Fruit fly (Drosophila melanogaster) whole organism, embryonic: ENCODE results near the gene CG43163.
A peak's percentile ranks its signal among the peaks of the same experiment; 100 is the strongest.

Source experiments
- Ada2b ChIP-seq: fragments of 200-800 bp; sonication (Bioruptor generic); IDR thresholded peaks from 2 replicates; pipeline ENCODE4 v1.3.6; 2022; ENCODE audit warnings: missing biosample characterization, missing genetic modification characterization
- Bgb ChIP-seq: fragments of 200-800 bp; sonication (Bioruptor generic); IDR thresholded peaks from 2 replicates; pipeline ENCODE4 v1.3.6; 2022; ENCODE audit warnings: missing biosample characterization, missing genetic modification characterization; ENCODE audit not compliant: partially characterized antibody
- Blimp-1 ChIP-seq: fragments of 200-800 bp; sonication (Bioruptor generic); optimal IDR thresholded peaks from 3 replicates; lab custom pipeline; 2018; ENCODE audit warnings: missing biosample characterization, missing genetic modification characterization, mild to moderate bottlenecking, moderate library complexity, missing genetic modification reagents
- CG10267 ChIP-seq: fragments of 200-800 bp; sonication (Bioruptor generic); optimal IDR thresholded peaks from 2 replicates; lab custom pipeline; 2018; ENCODE audit warnings: missing biosample characterization, mild to moderate bottlenecking, missing genetic modification characterization, moderate library complexity
- CG12769 ChIP-seq: fragments of 200-800 bp; sonication (Bioruptor generic); optimal IDR thresholded peaks from 2 replicates; lab custom pipeline; 2019; ENCODE audit warnings: missing biosample characterization, mild to moderate bottlenecking, missing genetic modification characterization, moderate library complexity
- CG13424 ChIP-seq: fragments of 200-800 bp; sonication (Bioruptor generic); optimal IDR thresholded peaks from 2 replicates; lab custom pipeline; 2019; ENCODE audit warnings: missing biosample characterization, mild to moderate bottlenecking, missing genetic modification characterization, moderate library complexity
- CG1529 ChIP-seq: fragments of 200-800 bp; sonication (Bioruptor generic); optimal IDR thresholded peaks from 3 replicates; lab custom pipeline; 2018; ENCODE audit warnings: missing biosample characterization, missing genetic modification characterization
- CG17359 ChIP-seq: fragments of 200-800 bp; sonication (Bioruptor generic); optimal IDR thresholded peaks from 3 replicates; lab custom pipeline; 2018; ENCODE audit warnings: missing biosample characterization, mild to moderate bottlenecking, missing genetic modification characterization, moderate library complexity
- CG18599 ChIP-seq: fragments of 200-800 bp; sonication (Bioruptor generic); optimal IDR thresholded peaks from 3 replicates; lab custom pipeline; 2017; ENCODE audit warnings: missing biosample characterization, missing genetic modification characterization, mild to moderate bottlenecking, moderate library complexity, missing genetic modification reagents
- CG2199 ChIP-seq: fragments of 200-800 bp; sonication (Bioruptor generic); IDR thresholded peaks from 3 replicates; pipeline ENCODE4 v1.3.6; 2022; ENCODE audit warnings: missing biosample characterization, missing genetic modification characterization
- CG31388 ChIP-seq: fragments of 200-800 bp; sonication (Bioruptor generic); optimal IDR thresholded peaks from 2 replicates; lab custom pipeline; 2016; ENCODE audit warnings: missing biosample characterization, missing genetic modification characterization
- CG34422 ChIP-seq: fragments of 200-800 bp; sonication (Bioruptor generic); IDR thresholded peaks from 3 replicates; pipeline ENCODE4 v1.3.6; 2022; ENCODE audit warnings: missing biosample characterization, missing genetic modification characterization
- CG4328 ChIP-seq: fragments of 200-800 bp; sonication (Bioruptor generic); optimal IDR thresholded peaks from 3 replicates; lab custom pipeline; 2017; ENCODE audit warnings: missing biosample characterization, missing genetic modification reagents, missing genetic modification characterization
- CG4360 ChIP-seq: fragments of 200-800 bp; sonication (Bioruptor generic); IDR thresholded peaks from 2 replicates; pipeline ENCODE4 v1.3.6; 2022; ENCODE audit warnings: missing biosample characterization, missing genetic modification characterization
- CG7745 ChIP-seq: fragments of 200-800 bp; sonication (Bioruptor generic); optimal IDR thresholded peaks from 2 replicates; lab custom pipeline; 2018; ENCODE audit warnings: missing biosample characterization, mild to moderate bottlenecking, missing genetic modification characterization, moderate library complexity
- CG8944 ChIP-seq: fragments of 200-800 bp; sonication (Bioruptor generic); optimal IDR thresholded peaks from 3 replicates; lab custom pipeline; 2016; ENCODE audit warnings: missing biosample characterization, missing genetic modification characterization
- Deaf1 ChIP-seq: fragments of 200-800 bp; optimal IDR thresholded peaks from 3 replicates; lab custom pipeline; 2019; ENCODE audit warnings: missing biosample characterization, mild to moderate bottlenecking, missing genetic modification characterization, moderate library complexity
- E2f2 ChIP-seq: fragments of 200-800 bp; sonication (Bioruptor generic); IDR thresholded peaks from 2 replicates; pipeline ENCODE4 v1.3.6; 2022; ENCODE audit warnings: missing biosample characterization, missing genetic modification characterization
- HLH3B ChIP-seq: fragments of 200-800 bp; sonication (Bioruptor generic); IDR thresholded peaks from 2 replicates; pipeline ENCODE4 v1.3.6; 2022; ENCODE audit warnings: missing biosample characterization, missing genetic modification characterization
- Hey ChIP-seq: fragments of 200-800 bp; sonication (Bioruptor generic); optimal IDR thresholded peaks from 3 replicates; lab custom pipeline; 2018; ENCODE audit warnings: missing biosample characterization, mild to moderate bottlenecking, missing genetic modification characterization
- Kr ChIP-seq: fragments of 200-800 bp; sonication (Bioruptor generic); optimal IDR thresholded peaks from 2 replicates; lab custom pipeline; 2017; ENCODE audit warnings: missing biosample characterization, mild to moderate bottlenecking, missing genetic modification characterization
- Lhr ChIP-seq: fragments of 200-800 bp; sonication (Bioruptor generic); optimal IDR thresholded peaks from 3 replicates; lab custom pipeline; 2017; ENCODE audit warnings: mild to moderate bottlenecking, missing biosample characterization, missing genetic modification reagents, missing genetic modification characterization
- MBD-R2 ChIP-seq: fragments of 200-800 bp; sonication (Bioruptor generic); IDR thresholded peaks from 2 replicates; pipeline ENCODE4 v1.3.6; 2022; ENCODE audit warnings: missing biosample characterization, missing genetic modification characterization
- Med ChIP-seq: fragments of 200-800 bp; sonication (Bioruptor generic); peaks from one replicate; lab custom pipeline; 2016; ENCODE audit warnings: missing biosample characterization, missing genetic modification characterization, mild to moderate bottlenecking, inconsistent platforms, moderate library complexity
- Vsx1 ChIP-seq: fragments of 200-800 bp; sonication (Bioruptor generic); optimal IDR thresholded peaks from 2 replicates; lab custom pipeline; 2017; ENCODE audit warnings: missing biosample characterization, mild to moderate bottlenecking, missing genetic modification characterization, missing genetic modification reagents
- btn ChIP-seq: fragments of 200-800 bp; sonication (Bioruptor generic); optimal IDR thresholded peaks from 2 replicates; lab custom pipeline; 2016; ENCODE audit warnings: missing biosample characterization, missing genetic modification characterization
- chinmo ChIP-seq: fragments of 200-800 bp; sonication (Bioruptor generic); IDR thresholded peaks from 4 replicates; pipeline ENCODE4 v1.3.6; 2022; ENCODE audit warnings: missing biosample characterization, missing genetic modification characterization; ENCODE audit not compliant: partially characterized antibody
- chm ChIP-seq: fragments of 200-800 bp; sonication (Bioruptor generic); IDR thresholded peaks from 2 replicates; pipeline ENCODE4 v1.3.6; 2022; ENCODE audit warnings: missing biosample characterization, missing genetic modification characterization
- crol ChIP-seq: fragments of 200-800 bp; sonication (Bioruptor generic); IDR thresholded peaks from 2 replicates; pipeline ENCODE4 v1.3.6; 2022; ENCODE audit warnings: missing biosample characterization, missing genetic modification characterization
- exex ChIP-seq: fragments of 200-800 bp; sonication (Bioruptor generic); optimal IDR thresholded peaks from 4 replicates; lab custom pipeline; 2018; ENCODE audit warnings: missing biosample characterization, mild to moderate bottlenecking, missing genetic modification characterization, moderate library complexity
- grn ChIP-seq: fragments of 200-800 bp; sonication (Bioruptor generic); optimal IDR thresholded peaks from 3 replicates; lab custom pipeline; 2017; ENCODE audit warnings: missing biosample characterization, missing genetic modification characterization
- hkb ChIP-seq, 2 experiments: fragments of 200-800 bp in 1 of 2; fragments of >200 bp in 1 of 2; sonication (Bioruptor generic) in 1 of 2; IDR thresholded peaks in 1 of 2; optimal IDR thresholded peaks in 1 of 2; 2 replicates each; pipeline versions ENCODE4 v1.3.6 to Lab custom; 2017 to 2022; ENCODE audit warnings: missing biosample characterization in 1 of 2, missing genetic modification characterization in 1 of 2
- kni ChIP-seq: fragments of 200-800 bp; sonication (Bioruptor generic); optimal IDR thresholded peaks from 3 replicates; lab custom pipeline; 2017; ENCODE audit warnings: mild to moderate bottlenecking, missing biosample characterization, missing genetic modification reagents, missing genetic modification characterization
- lov ChIP-seq, 2 experiments: fragments of 200-800 bp in 1 of 2; fragments of >200 bp in 1 of 2; sonication (Bioruptor generic) in 1 of 2; IDR thresholded peaks in 1 of 2; optimal IDR thresholded peaks in 1 of 2; 2 replicates in 1 of 2; 3 replicates in 1 of 2; pipeline versions ENCODE4 v1.3.6 to Lab custom; 2017 to 2022; ENCODE audit warnings: missing biosample characterization in 1 of 2, missing genetic modification characterization in 1 of 2
- nerfin-1 ChIP-seq: fragments of 200-800 bp; sonication (Bioruptor generic); optimal IDR thresholded peaks from 3 replicates; lab custom pipeline; 2019; ENCODE audit warnings: missing biosample characterization, mild to moderate bottlenecking, missing genetic modification characterization, moderate library complexity
- oc ChIP-seq: fragments of 200-800 bp; sonication (Bioruptor generic); optimal IDR thresholded peaks from 2 replicates; lab custom pipeline; 2018; ENCODE audit warnings: missing biosample characterization, mild to moderate bottlenecking, missing genetic modification characterization, moderate library complexity
- pros ChIP-seq: fragments of 200-800 bp; sonication (Bioruptor generic); optimal IDR thresholded peaks from 3 replicates; lab custom pipeline; 2019; ENCODE audit warnings: missing biosample characterization, mild to moderate bottlenecking, missing genetic modification characterization, moderate library complexity
- run ChIP-seq: fragments of 200-800 bp; sonication (Bioruptor generic); optimal IDR thresholded peaks from 3 replicates; lab custom pipeline; 2018; ENCODE audit warnings: missing biosample characterization, mild to moderate bottlenecking, missing genetic modification characterization
- schlank ChIP-seq: fragments of 200-800 bp; sonication (Bioruptor generic); optimal IDR thresholded peaks from 2 replicates; lab custom pipeline; 2018; ENCODE audit warnings: missing biosample characterization, mild to moderate bottlenecking, missing genetic modification characterization
- sd ChIP-seq: fragments of 200-800 bp; sonication (Bioruptor generic); optimal IDR thresholded peaks from 3 replicates; lab custom pipeline; 2018; ENCODE audit warnings: missing biosample characterization, mild to moderate bottlenecking, missing genetic modification characterization, moderate library complexity
- seq ChIP-seq: fragments of 200-800 bp; sonication (Bioruptor generic); IDR thresholded peaks from 2 replicates; pipeline ENCODE4 v1.3.6; 2022; ENCODE audit warnings: missing biosample characterization, missing genetic modification characterization
- sug ChIP-seq: fragments of 200-800 bp; optimal IDR thresholded peaks from 2 replicates; lab custom pipeline; 2019; ENCODE audit warnings: missing biosample characterization, mild to moderate bottlenecking, missing genetic modification characterization, moderate library complexity
- tap ChIP-seq: fragments of 200-800 bp; optimal IDR thresholded peaks from 3 replicates; lab custom pipeline; 2019; ENCODE audit warnings: missing biosample characterization, mild to moderate bottlenecking, missing genetic modification characterization, moderate library complexity
- twi ChIP-seq: fragments of 200-800 bp; optimal IDR thresholded peaks from 2 replicates; lab custom pipeline; 2019; ENCODE audit warnings: missing biosample characterization, mild to moderate bottlenecking, missing genetic modification characterization, moderate library complexity
- wdn ChIP-seq: fragments of 200-800 bp; sonication (Bioruptor generic); IDR thresholded peaks from 2 replicates; pipeline ENCODE4 v1.3.6; 2022; ENCODE audit warnings: missing biosample characterization, missing genetic modification characterization

The CG43163 gene

DNA sequence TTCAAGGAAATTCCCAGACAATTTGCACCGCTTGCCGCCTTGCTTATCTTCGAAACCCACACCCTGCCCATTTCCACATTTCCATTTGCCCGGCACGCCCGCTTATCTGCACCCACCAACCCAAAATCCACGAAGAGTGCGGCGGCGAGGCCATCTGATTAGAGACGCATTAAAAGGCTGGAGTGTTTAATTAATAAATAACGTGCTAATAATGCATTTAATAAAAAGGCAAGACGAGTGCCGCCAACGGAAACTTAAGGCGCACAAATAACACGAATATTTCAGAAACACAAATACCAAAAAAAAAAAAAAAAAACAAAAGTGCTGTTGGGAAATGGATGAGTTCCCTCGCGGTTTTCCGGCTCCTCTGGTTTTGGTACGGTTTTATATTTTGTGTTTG lies 54.0 kb downstream of the CG43163 start (continued):
- TF ChIP-seq CG1529 (no peak), CG10267 (tag; lab: Kevin White, UChicago) (no peak), CG8944 (GFP tag; lab: Kevin White, UChicago) (no peak), CG4328 (GFP tag; lab: Kevin White, UChicago) (no peak), Lhr (GFP tag; lab: Kevin White, UChicago) (no peak), E2f2 (GFP tag; lab: Robert Waterston, UW) (peak; percentile 23; the same call in 1 of the 2 replicates), run (tag; lab: Kevin White, UChicago) (peak; percentile 5)

- TF ChIP-seq schlank (no peak), oc (tag; lab: Kevin White, UChicago) (peak; percentile 9), exex (peak; percentile 89), Vsx1 (peak; percentile 90), Deaf1 (peak; percentile 4), twi (tag; lab: Kevin White, UChicago) (peak; percentile 38), CG12769 (tag; lab: Kevin White, UChicago) (peak; percentile 1), Ada2b (GFP tag; lab: Robert Waterston, UW) (no peak), sug (tag; lab: Kevin White, UChicago) (peak; percentile 61), CG7745 (tag; lab: Kevin White, UChicago) (peak; percentile 71), grn (GFP tag; lab: Kevin White, UChicago) (peak; percentile 93), pros (GFP tag; lab: Kevin White, UChicago) (peak; percentile 54), CG31388 (GFP tag; lab: Kevin White, UChicago) (no peak), Med (GFP tag; lab: Kevin White, UChicago) (peak; percentile 17), tap (tag; lab: Kevin White, UChicago) (no peak), CG2199 (GFP tag; lab: Robert Waterston, UW) (0 out of 3 replicates have a peak, but pooled peaks have one; percentile 47), HLH3B (GFP tag; lab: Robert Waterston, UW) (no peak), chinmo (GFP tag; lab: Robert Waterston, UW) (peak; percentile 14; the same call in 1 of the 4 replicates), Kr (GFP tag; lab: Kevin White, UChicago) (peak; percentile 41), Hey (tag; lab: Kevin White, UChicago) (peak; percentile 94), CG4360 (peak; percentile 4; the same call in 1 of the 2 replicates), lov (optimal IDR thresholded peaks at IDR 0.05; lab: Kevin White, UChicago) (no peak), lov (GFP tag; IDR thresholded peaks at IDR 0.05; lab: Robert Waterston, UW) (0 out of 3 replicates have a peak, but pooled peaks have one; percentile 44), sd (tag; lab: Kevin White, UChicago) (peak; percentile 63), CG18599 (GFP tag; lab: Kevin White, UChicago) (peak; percentile 1), CG13424 (no peak)
- TF ChIP-seq, all 482 proteins: peak for 19
These were observed 54.9 kb downstream of the CG43163 start for dm6 chr3L:8451966-8452620.

- TF ChIP-seq CG34422 (GFP tag; lab: Robert Waterston, UW) (0 out of 3 replicates have a peak, but pooled peaks have one; percentile 19), hkb (optimal IDR thresholded peaks at IDR 0.05; lab: Kevin White, UChicago) (no peak), hkb (GFP tag; IDR thresholded peaks at IDR 0.05; lab: Robert Waterston, UW) (peak; percentile 18; the same call in 1 of the 2 replicates), chm (GFP tag; lab: Robert Waterston, UW) (peak; percentile 29; the same call in 1 of the 2 replicates), wdn (GFP tag; lab: Robert Waterston, UW) (0 out of 2 replicates have a peak, but pooled peaks have one; percentile 29), CG17359 (tag; lab: Kevin White, UChicago) (no peak), Blimp-1 (GFP tag; lab: Kevin White, UChicago) (no peak), btn (GFP tag; lab: Kevin White, UChicago) (no peak), pros (GFP tag; lab: Kevin White, UChicago) (peak; percentile 47), crol (GFP tag; lab: Robert Waterston, UW) (peak; percentile 80), CG2199 (GFP tag; lab: Robert Waterston, UW) (peak; percentile 31; the same call in 1 of the 3 replicates), nerfin-1 (peak; percentile 44), seq (GFP tag; lab: Robert Waterston, UW) (peak; percentile 66), Hey (tag; lab: Kevin White, UChicago) (peak; percentile 39), MBD-R2 (GFP tag; lab: Robert Waterston, UW) (0 out of 2 replicates have a peak, but pooled peaks have one; percentile 20), kni (GFP tag; lab: Kevin White, UChicago) (peak; percentile 11), Bgb (GFP tag; lab: Robert Waterston, UW) (0 out of 2 replicates have a peak, but pooled peaks have one; percentile 13)
These were observed 56.2 kb downstream of the CG43163 start for dm6 chr3L:8450747-8451146.
